Fruit fly (Drosophila melanogaster): ENCODE data around the gene Aplip1.

DNA sequence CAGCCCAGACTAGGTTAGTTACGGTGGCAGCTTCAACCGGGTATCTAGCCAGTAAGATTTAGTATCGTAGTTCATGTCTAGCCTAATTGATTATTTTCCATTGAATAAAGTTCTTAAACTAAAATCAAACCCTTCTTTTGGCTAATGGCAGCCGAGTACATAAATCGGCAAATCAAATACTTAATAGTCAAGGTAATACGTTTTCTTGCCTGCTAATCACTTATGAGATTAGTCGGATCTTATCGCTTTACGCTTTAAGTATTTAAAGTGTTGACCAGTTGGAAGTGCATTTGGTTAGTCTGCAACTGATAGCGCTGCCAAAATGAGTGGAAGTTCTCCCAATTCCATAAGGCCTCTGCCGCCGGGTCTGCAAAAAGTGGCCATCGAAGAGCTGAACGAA, 36.5 kb downstream of the Aplip1 start, which contains the start of gene CG33965:
- TF ChIP-seq Dfd (GFP tag; optimal IDR thresholded peaks at IDR 0.05), result no peak
- TF ChIP-seq pros (GFP tag; optimal IDR thresholded peaks at IDR 0.05), result no peak
- TF ChIP-seq Oaz (GFP tag; IDR thresholded peaks at IDR 0.05), result no peak
- no peak for TF ChIP-seq Gug (GFP tag; IDR thresholded peaks at IDR 0.05)
- no peak for TF ChIP-seq BEAF-32 (GFP tag; optimal IDR thresholded peaks at IDR 0.05)
- TF ChIP-seq Nf-YC (tag; optimal IDR thresholded peaks at IDR 0.05), result no peak
- no peak for TF ChIP-seq row (GFP tag; IDR thresholded peaks at IDR 0.05)
- TF ChIP-seq ranshi (GFP tag; IDR thresholded peaks at IDR 0.05), result no peak
- no peak for TF ChIP-seq CG3726 (GFP tag; IDR thresholded peaks at IDR 0.05)
- TF ChIP-seq ewg (GFP tag; optimal IDR thresholded peaks at IDR 0.05), result no peak
- TF ChIP-seq gcm (GFP tag; optimal IDR thresholded peaks at IDR 0.05), result no peak
- no peak for TF ChIP-seq gsb-n (tag; optimal IDR thresholded peaks at IDR 0.05)

All from whole organism, embryonic.